Worm (Caenorhabditis elegans) whole organism, L3 larva: ENCODE data around the gene rab-37.

Source experiments
- R02D3.7 ChIP-seq: fragments of 150-350 bp; optimal IDR thresholded peaks from 2 replicates; lab custom pipeline; 2014; ENCODE audit warnings: missing biosample characterization, missing genetic modification characterization
- ceh-16 ChIP-seq: sonication (generic microtip); optimal IDR thresholded peaks from 2 replicates; lab custom pipeline; 2017; ENCODE audit warnings: missing biosample characterization, missing genetic modification characterization
- ceh-82 ChIP-seq: fragments of 150-350 bp; optimal IDR thresholded peaks from 2 replicates; lab custom pipeline; 2014; ENCODE audit warnings: missing biosample characterization, missing genetic modification characterization
- egl-27 ChIP-seq: sonication (generic microtip); optimal IDR thresholded peaks from 4 replicates; lab custom pipeline; 2017; ENCODE audit warnings: missing biosample characterization, missing genetic modification reagents, missing genetic modification characterization
- fos-1 ChIP-seq: fragments of 150-350 bp; optimal IDR thresholded peaks from 2 replicates; lab custom pipeline; 2014; ENCODE audit warnings: missing biosample characterization, missing genetic modification characterization
- nhr-11 ChIP-seq: fragments of 150-350 bp; optimal IDR thresholded peaks from 2 replicates; lab custom pipeline; 2014; ENCODE audit warnings: missing biosample characterization, missing genetic modification characterization
- nhr-12 ChIP-seq: fragments of 150-350 bp; optimal IDR thresholded peaks from 2 replicates; lab custom pipeline; 2014; ENCODE audit warnings: missing biosample characterization, missing genetic modification characterization
- nhr-237 ChIP-seq: fragments of 150-350 bp; optimal IDR thresholded peaks from 2 replicates; lab custom pipeline; 2014; ENCODE audit warnings: missing biosample characterization, missing genetic modification characterization
- nhr-76 ChIP-seq: fragments of 150-350 bp; sonication (generic microtip); optimal IDR thresholded peaks from 5 replicates; lab custom pipeline; 2014; ENCODE audit warnings: missing biosample characterization, missing genetic modification characterization
- skn-1 ChIP-seq: fragments of 150-350 bp; optimal IDR thresholded peaks from 2 replicates; lab custom pipeline; 2014; ENCODE audit warnings: missing biosample characterization, missing genetic modification characterization
- snpc-4 ChIP-seq: fragments of 150-350 bp; optimal IDR thresholded peaks from 2 replicates; lab custom pipeline; 2014; ENCODE audit warnings: missing biosample characterization, missing genetic modification characterization
- unc-62 ChIP-seq: fragments of 150-350 bp; sonication (generic microtip); optimal IDR thresholded peaks from 4 replicates; lab custom pipeline; 2014; ENCODE audit warnings: missing biosample characterization, missing genetic modification reagents, missing genetic modification characterization
- zag-1 ChIP-seq: fragments of 150-350 bp; optimal IDR thresholded peaks from 2 replicates; lab custom pipeline; 2014; ENCODE audit warnings: missing biosample characterization, missing genetic modification characterization
- ztf-4 ChIP-seq: fragments of 150-350 bp; optimal IDR thresholded peaks from 2 replicates; lab custom pipeline; 2014; ENCODE audit warnings: missing biosample characterization, missing genetic modification characterization

- TF ChIP-seq ceh-82 (tag; lab: Kevin White, UChicago): no peak
- no peak for TF ChIP-seq ceh-16 (tag; lab: Kevin White, UChicago)
- TF ChIP-seq nhr-11: no peak
- no peak for TF ChIP-seq nhr-12 (tag; lab: Kevin White, UChicago)
- no peak for TF ChIP-seq ztf-4 (tag; lab: Kevin White, UChicago)
- no peak for TF ChIP-seq snpc-4
- TF ChIP-seq R02D3.7: no peak
- no peak for TF ChIP-seq nhr-237 (tag; lab: Kevin White, UChicago)
- no peak for TF ChIP-seq fos-1 (tag; lab: Kevin White, UChicago)
- no peak for TF ChIP-seq egl-27 (tag; lab: Kevin White, UChicago)
- TF ChIP-seq zag-1: no peak
- no peak for TF ChIP-seq skn-1
- TF ChIP-seq nhr-76 (tag; lab: Kevin White, UChicago): no peak
- TF ChIP-seq unc-62 (GFP tag; lab: Kevin White, UChicago): no peak
Observed at ce11 chrX:4238971-4239370, 3.3 kb upstream of the rab-37 start.
